Worm (Caenorhabditis elegans): ENCODE measurements around the gene sre-11.

DNA sequence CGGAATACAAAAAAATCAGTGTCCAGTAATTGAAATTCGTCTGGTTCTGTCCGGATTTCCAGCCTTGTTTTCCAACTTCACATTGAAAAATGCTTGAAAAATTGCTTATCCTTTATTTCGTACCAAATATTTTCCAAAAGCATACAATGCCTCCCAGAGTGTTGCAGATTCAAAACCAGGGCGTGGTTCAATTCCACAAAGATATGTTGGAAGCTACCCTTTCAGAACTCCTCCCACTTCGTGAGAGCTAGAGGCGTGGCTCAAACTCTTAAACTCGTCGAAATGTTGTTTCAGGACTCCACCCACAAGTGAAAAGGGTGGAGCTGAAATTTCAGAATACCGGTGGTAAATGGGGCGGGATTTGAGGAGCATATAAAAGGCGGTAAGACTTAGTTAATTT is 7.9 kb downstream of the sre-11 start, which contains the start of gene C12D5.3:
- TF ChIP-seq F52B5.7 (tag; optimal IDR thresholded peaks at IDR 0.05): no peak
- TF ChIP-seq xnd-1 (tag; optimal IDR thresholded peaks at IDR 0.05): no peak
- TF ChIP-seq snpc-4 (GFP tag; optimal IDR thresholded peaks at IDR 0.05): no peak
- TF ChIP-seq snpc-4 (tag; optimal IDR thresholded peaks at IDR 0.05): no peak
- no peak for TF ChIP-seq B0336.3 (GFP tag; IDR thresholded peaks at IDR 0.05)
- no peak for TF ChIP-seq athp-1 (tag; optimal IDR thresholded peaks at IDR 0.05)
- TF ChIP-seq him-1 (tag; optimal IDR thresholded peaks at IDR 0.05): no peak
- no peak for TF ChIP-seq bed-1 (GFP tag; IDR thresholded peaks at IDR 0.05)
- TF ChIP-seq F33H1.4 (GFP tag; IDR thresholded peaks at IDR 0.05): no peak
- TF ChIP-seq cebp-1 (GFP tag; IDR thresholded peaks at IDR 0.05): no peak
- no peak for TF ChIP-seq cebp-1 (tag; optimal IDR thresholded peaks at IDR 0.05)
- no peak for TF ChIP-seq somi-1 (GFP tag; optimal IDR thresholded peaks at IDR 0.05)
- TF ChIP-seq pha-4 (tag; optimal IDR thresholded peaks at IDR 0.05): no peak
- no peak for TF ChIP-seq tlf-1 (GFP tag; optimal IDR thresholded peaks at IDR 0.05)
- TF ChIP-seq Y53G8AR.9 (GFP tag; conservative IDR thresholded peaks at IDR 0.05): no peak
